Fruit fly (Drosophila melanogaster) whole organism, embryonic: ENCODE data around the gene Ras85D.

Source experiments
- B-H2 ChIP-seq: fragments of 200-800 bp; sonication (Bioruptor generic); optimal IDR thresholded peaks from 2 replicates; lab custom pipeline; 2018; ENCODE audit warnings: missing biosample characterization, mild to moderate bottlenecking, missing genetic modification characterization
- CG10543 ChIP-seq: fragments of 200-800 bp; sonication (Bioruptor generic); optimal IDR thresholded peaks from 3 replicates; lab custom pipeline; 2017; ENCODE audit warnings: missing biosample characterization, mild to moderate bottlenecking, missing genetic modification characterization, moderate library complexity
- CG11456 ChIP-seq: fragments of 200-800 bp; sonication (Bioruptor generic); IDR thresholded peaks from 3 replicates; pipeline ENCODE4 v1.3.6; 2022; ENCODE audit warnings: missing biosample characterization, missing genetic modification characterization
- CG13624 ChIP-seq: fragments of 200-800 bp; sonication (Bioruptor generic); optimal IDR thresholded peaks from 2 replicates; lab custom pipeline; 2016; ENCODE audit warnings: missing biosample characterization, missing genetic modification characterization
- CG17912 ChIP-seq: fragments of 200-800 bp; sonication (Bioruptor generic); optimal IDR thresholded peaks from 2 replicates; lab custom pipeline; 2018; ENCODE audit warnings: missing biosample characterization, mild to moderate bottlenecking, missing genetic modification characterization
- CG2129 ChIP-seq: fragments of 200-800 bp; sonication (Bioruptor generic); IDR thresholded peaks from 2 replicates; pipeline ENCODE4 v1.3.6; 2022; ENCODE audit warnings: missing biosample characterization, missing genetic modification characterization; ENCODE audit not compliant: partially characterized antibody
- CG32772 ChIP-seq: fragments of 200-800 bp; sonication (Bioruptor generic); IDR thresholded peaks from 2 replicates; pipeline ENCODE4 v1.3.6; 2022; ENCODE audit warnings: missing biosample characterization, missing genetic modification characterization
- CG3838 ChIP-seq: fragments of 200-800 bp; sonication (Bioruptor generic); optimal IDR thresholded peaks from 3 replicates; lab custom pipeline; 2016; ENCODE audit warnings: missing biosample characterization, missing genetic modification characterization
- CG6683 ChIP-seq: fragments of 200-800 bp; sonication (Bioruptor generic); optimal IDR thresholded peaks from 2 replicates; lab custom pipeline; 2017; ENCODE audit warnings: missing biosample characterization, mild to moderate bottlenecking, missing genetic modification characterization, missing genetic modification reagents
- CG8359 ChIP-seq: fragments of 200-800 bp; sonication (Bioruptor generic); optimal IDR thresholded peaks from 2 replicates; lab custom pipeline; 2017; ENCODE audit warnings: missing biosample characterization, mild to moderate bottlenecking, missing genetic modification characterization, borderline replicate concordance
- CG9609 ChIP-seq: fragments of 200-800 bp; sonication (Bioruptor generic); optimal IDR thresholded peaks from 3 replicates; lab custom pipeline; 2016; ENCODE audit warnings: missing biosample characterization, missing genetic modification characterization
- Camta ChIP-seq: fragments of 200-800 bp; sonication (Bioruptor generic); optimal IDR thresholded peaks from 2 replicates; lab custom pipeline; 2016; ENCODE audit warnings: missing biosample characterization, missing genetic modification characterization
- D19A ChIP-seq: fragments of 200-800 bp; optimal IDR thresholded peaks from 3 replicates; lab custom pipeline; 2019; ENCODE audit warnings: missing biosample characterization, mild to moderate bottlenecking, missing genetic modification characterization, moderate library complexity
- Doc3 ChIP-seq: fragments of 200-800 bp; sonication (Bioruptor generic); IDR thresholded peaks from 3 replicates; pipeline ENCODE4 v1.3.6; 2022; ENCODE audit warnings: missing biosample characterization, missing genetic modification characterization; ENCODE audit not compliant: partially characterized antibody
- Eip74EF ChIP-seq, 2 experiments: fragments of 200-800 bp in 1 of 2; fragments of >200 bp in 1 of 2; sonication (Bioruptor generic) in 1 of 2; optimal IDR thresholded peaks; 2 replicates each; lab custom pipeline; 2017 to 2019; ENCODE audit warnings: missing biosample characterization in 2 of 2, missing genetic modification characterization in 2 of 2, mild to moderate bottlenecking in 1 of 2, moderate library complexity in 1 of 2
- HLHmδ ChIP-seq: fragments of 200-800 bp; sonication (Bioruptor generic); optimal IDR thresholded peaks from 2 replicates; lab custom pipeline; 2018; ENCODE audit warnings: missing biosample characterization, mild to moderate bottlenecking, missing genetic modification characterization, moderate library complexity
- HmgZ ChIP-seq: fragments of 200-800 bp; sonication (Bioruptor generic); optimal IDR thresholded peaks from 2 replicates; lab custom pipeline; 2018; ENCODE audit warnings: missing biosample characterization, mild to moderate bottlenecking, missing genetic modification characterization
- Hr3 ChIP-seq: fragments of 200-800 bp; sonication (Bioruptor generic); optimal IDR thresholded peaks from 3 replicates; lab custom pipeline; 2016; ENCODE audit warnings: missing biosample characterization, missing genetic modification characterization
- Jarid2 ChIP-seq: fragments of 200-800 bp; sonication (Bioruptor generic); optimal IDR thresholded peaks from 3 replicates; lab custom pipeline; 2017; ENCODE audit warnings: mild to moderate bottlenecking, missing biosample characterization, missing genetic modification reagents, missing genetic modification characterization
- Lim3 ChIP-seq: fragments of 200-800 bp; sonication (Bioruptor generic); IDR thresholded peaks from 2 replicates; pipeline ENCODE4 v1.3.6; 2022; ENCODE audit warnings: missing biosample characterization, missing genetic modification characterization
- MBD-R2 ChIP-seq: fragments of 200-800 bp; sonication (Bioruptor generic); IDR thresholded peaks from 2 replicates; pipeline ENCODE4 v1.3.6; 2022; ENCODE audit warnings: missing biosample characterization, missing genetic modification characterization
- MESR4 ChIP-seq: fragments of 200-800 bp; sonication (Bioruptor generic); optimal IDR thresholded peaks from 2 replicates; lab custom pipeline; 2018; ENCODE audit warnings: missing biosample characterization, mild to moderate bottlenecking, missing genetic modification characterization, moderate library complexity
- Med ChIP-seq: fragments of 200-800 bp; sonication (Bioruptor generic); peaks from one replicate; lab custom pipeline; 2016; ENCODE audit warnings: missing biosample characterization, missing genetic modification characterization, mild to moderate bottlenecking, inconsistent platforms, moderate library complexity
- Nf-YA ChIP-seq: fragments of 200-800 bp; sonication (Bioruptor generic); IDR thresholded peaks from 2 replicates; pipeline ENCODE4 v1.3.6; 2022; ENCODE audit warnings: missing biosample characterization, missing genetic modification characterization
- Scr ChIP-seq: fragments of 200-800 bp; sonication (Bioruptor generic); IDR thresholded peaks from 2 replicates; pipeline ENCODE4 v1.3.6; 2022; ENCODE audit warnings: missing biosample characterization, missing genetic modification characterization; ENCODE audit not compliant: partially characterized antibody
- Ssrp ChIP-seq: fragments of 200-800 bp; sonication (Bioruptor generic); optimal IDR thresholded peaks from 2 replicates; lab custom pipeline; 2018; ENCODE audit warnings: missing biosample characterization, mild to moderate bottlenecking, missing genetic modification characterization, moderate library complexity
- Stat92E ChIP-seq, 3 experiments: fragments of >200 bp in 2 of 3; fragments of 200-800 bp in 1 of 3; sonication (Bioruptor generic) in 1 of 3; optimal IDR thresholded peaks; 2 replicates each; lab custom pipeline; 2017 to 2019; ENCODE audit warnings: missing biosample characterization in 3 of 3, missing genetic modification characterization in 3 of 3, mild to moderate bottlenecking in 1 of 3, moderate library complexity in 1 of 3
- amos ChIP-seq: fragments of 200-800 bp; sonication (Bioruptor generic); IDR thresholded peaks from 2 replicates; pipeline ENCODE4 v1.3.6; 2022; ENCODE audit warnings: missing biosample characterization, missing genetic modification characterization; ENCODE audit not compliant: partially characterized antibody
- cato ChIP-seq: fragments of 200-800 bp; sonication (Bioruptor generic); optimal IDR thresholded peaks from 2 replicates; lab custom pipeline; 2016; ENCODE audit warnings: missing biosample characterization, missing genetic modification characterization, borderline replicate concordance
- dm ChIP-seq: fragments of 200-800 bp; sonication (Bioruptor generic); optimal IDR thresholded peaks from 3 replicates; lab custom pipeline; 2016; ENCODE audit warnings: missing biosample characterization, missing genetic modification characterization
- en ChIP-seq: fragments of 200-800 bp; sonication (Bioruptor generic); optimal IDR thresholded peaks from 2 replicates; lab custom pipeline; 2016; ENCODE audit warnings: missing biosample characterization, missing genetic modification characterization
- ewg ChIP-seq: fragments of 200-800 bp; sonication (Bioruptor generic); optimal IDR thresholded peaks from 3 replicates; lab custom pipeline; 2017; ENCODE audit warnings: mild to moderate bottlenecking, missing biosample characterization, missing genetic modification reagents, missing genetic modification characterization
- gro ChIP-seq: fragments of 200-800 bp; sonication (Bioruptor generic); optimal IDR thresholded peaks from 2 replicates; lab custom pipeline; 2016; ENCODE audit warnings: missing biosample characterization, missing genetic modification characterization
- gsb ChIP-seq: fragments of 200-800 bp; sonication (Bioruptor generic); IDR thresholded peaks from 2 replicates; pipeline ENCODE4 v1.3.6; 2022; ENCODE audit warnings: missing biosample characterization, missing genetic modification characterization
- gsb-n ChIP-seq: fragments of 200-800 bp; sonication (Bioruptor generic); optimal IDR thresholded peaks from 3 replicates; lab custom pipeline; 2018; ENCODE audit warnings: missing biosample characterization, mild to moderate bottlenecking, missing genetic modification characterization
- hkb ChIP-seq, 2 experiments: fragments of 200-800 bp in 1 of 2; fragments of >200 bp in 1 of 2; sonication (Bioruptor generic) in 1 of 2; IDR thresholded peaks in 1 of 2; optimal IDR thresholded peaks in 1 of 2; 2 replicates each; pipeline versions ENCODE4 v1.3.6 to Lab custom; 2017 to 2022; ENCODE audit warnings: missing biosample characterization in 1 of 2, missing genetic modification characterization in 1 of 2
- lola ChIP-seq, 3 experiments: fragments of >200 bp in 2 of 3; fragments of 200-800 bp in 1 of 3; sonication (Bioruptor generic) in 1 of 3; optimal IDR thresholded peaks; 2 replicates each; lab custom pipeline; 2017 to 2019; ENCODE audit warnings: missing biosample characterization in 3 of 3, missing genetic modification characterization in 3 of 3, mild to moderate bottlenecking in 1 of 3, moderate library complexity in 1 of 3
- nau ChIP-seq: fragments of 200-800 bp; sonication (Bioruptor generic); optimal IDR thresholded peaks from 3 replicates; lab custom pipeline; 2017; ENCODE audit warnings: missing biosample characterization, mild to moderate bottlenecking, missing genetic modification characterization, missing genetic modification reagents
- onecut ChIP-seq: fragments of 200-800 bp; sonication (Bioruptor generic); IDR thresholded peaks from 2 replicates; pipeline ENCODE4 v1.3.6; 2022; ENCODE audit warnings: missing biosample characterization, missing genetic modification characterization
- peb ChIP-seq: fragments of 200-800 bp; sonication (Bioruptor generic); IDR thresholded peaks from 2 replicates; pipeline ENCODE4 v1.3.6; 2022; ENCODE audit warnings: missing biosample characterization, missing genetic modification characterization
- phol ChIP-seq: fragments of 200-800 bp; sonication (Bioruptor generic); optimal IDR thresholded peaks from 3 replicates; lab custom pipeline; 2018; ENCODE audit warnings: missing biosample characterization, mild to moderate bottlenecking, missing genetic modification characterization, moderate library complexity
- rib ChIP-seq: fragments of 200-800 bp; sonication (Bioruptor generic); IDR thresholded peaks from 2 replicates; pipeline ENCODE4 v1.3.6; 2022; ENCODE audit warnings: missing biosample characterization, missing genetic modification characterization
- stwl ChIP-seq: fragments of 200-800 bp; sonication (Bioruptor generic); optimal IDR thresholded peaks from 3 replicates; lab custom pipeline; 2018; ENCODE audit warnings: missing biosample characterization, mild to moderate bottlenecking, missing genetic modification characterization, moderate library complexity
- tin ChIP-seq: fragments of 200-800 bp; sonication (Bioruptor generic); optimal IDR thresholded peaks from 3 replicates; lab custom pipeline; 2016; ENCODE audit warnings: missing biosample characterization, missing genetic modification characterization
- tup ChIP-seq: fragments of 200-800 bp; sonication (Bioruptor generic); optimal IDR thresholded peaks from 2 replicates; lab custom pipeline; 2016; ENCODE audit warnings: missing biosample characterization, mild to moderate bottlenecking, missing genetic modification characterization, moderate library complexity
- unc-4 ChIP-seq: fragments of 200-800 bp; sonication (Bioruptor generic); IDR thresholded peaks from 2 replicates; pipeline ENCODE4 v1.3.6; 2022; ENCODE audit warnings: missing biosample characterization, missing genetic modification characterization; ENCODE audit not compliant: partially characterized antibody
- vfl ChIP-seq: fragments of 200-800 bp; sonication (Bioruptor generic); optimal IDR thresholded peaks from 2 replicates; lab custom pipeline; 2016; ENCODE audit warnings: missing biosample characterization, missing genetic modification characterization
- vnd ChIP-seq: fragments of 200-800 bp; sonication (Bioruptor generic); IDR thresholded peaks from 3 replicates; pipeline ENCODE4 v1.3.6; 2022; ENCODE audit warnings: missing biosample characterization, missing genetic modification characterization; ENCODE audit not compliant: partially characterized antibody

The Ras85D gene

DNA sequence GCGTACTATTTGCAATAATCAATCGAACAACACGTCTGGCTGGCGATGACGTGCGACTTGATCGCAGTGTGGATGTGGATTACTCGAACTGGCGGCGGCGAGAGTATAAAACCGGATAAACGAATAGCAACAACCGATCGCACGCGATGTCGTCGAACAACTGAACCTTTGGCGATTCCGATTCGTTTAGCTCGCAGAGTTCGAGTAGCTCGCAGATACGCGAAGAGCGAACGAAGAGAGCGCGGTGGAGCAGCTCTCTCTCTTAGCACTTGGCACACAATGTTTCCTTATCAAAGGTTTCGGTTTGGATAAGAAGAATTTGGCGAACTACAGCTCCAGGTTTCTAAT is 10.5 kb downstream of the Ras85D start, which contains the start of gene RhoL (continued):
- peak; percentile 90 for TF ChIP-seq HLHmδ (GFP tag; lab: Kevin White, UChicago)
- TF ChIP-seq D19A (tag; lab: Kevin White, UChicago), result peak; percentile 20
- no peak for TF ChIP-seq CG9609 (GFP tag; lab: Kevin White, UChicago)
- peak in 1 of 2 experiments; percentile 23 for TF ChIP-seq Eip74EF (GFP tag; optimal IDR thresholded peaks at IDR 0.05; lab: Kevin White, UChicago)
- peak; percentile 5 for TF ChIP-seq MESR4 (GFP tag; lab: Kevin White, UChicago)
- TF ChIP-seq CG17912 (GFP tag; lab: Kevin White, UChicago), result peak; percentile 69
- TF ChIP-seq lola (GFP tag; optimal IDR thresholded peaks at IDR 0.05; lab: Kevin White, UChicago), result no peak
- TF ChIP-seq nau (GFP tag; lab: Kevin White, UChicago), result peak; percentile 37
- no peak for TF ChIP-seq CG3838
- no peak for TF ChIP-seq CG6683
- TF ChIP-seq Doc3 (GFP tag; lab: Robert Waterston, UW), result 0 out of 3 replicates have a peak, but pooled peaks have one; percentile 36
- TF ChIP-seq stwl, result no peak
- no peak for TF ChIP-seq en
- TF ChIP-seq Med, result peak; percentile 88
- TF ChIP-seq onecut, result peak; percentile 33; the same call in 1 of the 2 replicates
- TF ChIP-seq Ssrp (tag; lab: Kevin White, UChicago), result no peak
- TF ChIP-seq Lim3 (GFP tag; lab: Robert Waterston, UW), result no peak
- no peak for TF ChIP-seq vnd
- no peak for TF ChIP-seq tin (GFP tag; lab: Kevin White, UChicago)
- TF ChIP-seq peb, result no peak
- TF ChIP-seq Nf-YA (GFP tag; lab: Robert Waterston, UW), result 0 out of 2 replicates have a peak, but pooled peaks have one; percentile 24
- TF ChIP-seq tup (GFP tag; lab: Kevin White, UChicago), result no peak
- TF ChIP-seq cato (GFP tag; lab: Kevin White, UChicago), result no peak
- peak; percentile 98 for TF ChIP-seq Jarid2
- no peak for TF ChIP-seq CG32772 (GFP tag; lab: Robert Waterston, UW)
- 0 out of 2 replicates have a peak, but pooled peaks have one; percentile 28 for TF ChIP-seq Scr
- peak; percentile 38; the same call in 1 of the 2 replicates for TF ChIP-seq rib
- TF ChIP-seq Camta, result no peak
- no peak for TF ChIP-seq gsb (GFP tag; lab: Robert Waterston, UW)
- TF ChIP-seq dm, result no peak
- no peak for TF ChIP-seq phol (tag; lab: Kevin White, UChicago)
- no peak for TF ChIP-seq ewg
- TF ChIP-seq CG10543 (GFP tag; lab: Kevin White, UChicago), result peak; percentile 81
- TF ChIP-seq hkb (optimal IDR thresholded peaks at IDR 0.05; lab: Kevin White, UChicago), result no peak
- peak; percentile 67; the same call in 1 of the 2 replicates for TF ChIP-seq hkb (GFP tag; IDR thresholded peaks at IDR 0.05; lab: Robert Waterston, UW)
- TF ChIP-seq CG2129 (GFP tag; lab: Robert Waterston, UW), result no peak
- peak; percentile 54 for TF ChIP-seq CG13624 (GFP tag; lab: Kevin White, UChicago)
- no peak; the same call in 1 of the 2 replicates for TF ChIP-seq amos (GFP tag; lab: Robert Waterston, UW)
- no peak for TF ChIP-seq Hr3 (GFP tag; lab: Kevin White, UChicago)
- peak; percentile 11 for TF ChIP-seq CG8359 (GFP tag; lab: Kevin White, UChicago)
- no peak for TF ChIP-seq vfl (GFP tag; lab: Kevin White, UChicago)
- TF ChIP-seq MBD-R2 (GFP tag; lab: Robert Waterston, UW), result no peak
- TF ChIP-seq Stat92E (GFP tag; optimal IDR thresholded peaks at IDR 0.05; lab: Kevin White, UChicago), result peak in 1 of 3 experiments; percentile 49
- TF ChIP-seq gsb-n (tag; lab: Kevin White, UChicago), result no peak
- peak; percentile 61 for TF ChIP-seq gro (GFP tag; lab: Kevin White, UChicago)
- peak; percentile 75 for TF ChIP-seq HmgZ (tag; lab: Kevin White, UChicago)
- TF ChIP-seq CG11456, result peak; percentile 6; the same call in 1 of the 3 replicates
- peak; percentile 47 for TF ChIP-seq B-H2 (GFP tag; lab: Kevin White, UChicago)
- peak; percentile 44; the same call in 1 of the 2 replicates for TF ChIP-seq unc-4 (GFP tag; lab: Robert Waterston, UW)
